Worm (Caenorhabditis elegans) whole organism, L2 larva: ENCODE results near the gene let-711.
A peak's percentile ranks its signal among the peaks of the same experiment; 100 is the strongest.

Experiments used
- C34F6.9 ChIP-seq: fragments of 150-350 bp; optimal IDR thresholded peaks from 2 replicates; lab custom pipeline; 2014; ENCODE audit warnings: missing biosample characterization, missing genetic modification characterization
- F13H6.1 ChIP-seq: sonication (generic microtip); optimal IDR thresholded peaks from 2 replicates; lab custom pipeline; 2016; ENCODE audit warnings: missing genetic modification characterization, missing compliant biosample characterization
- R02D3.7 ChIP-seq: fragments of 150-350 bp; optimal IDR thresholded peaks from 2 replicates; lab custom pipeline; 2014; ENCODE audit warnings: missing biosample characterization, missing genetic modification characterization
- Y55F3AM.14 ChIP-seq: fragments of 200-800 bp; sonication (Bioruptor generic); optimal IDR thresholded peaks from 2 replicates; lab custom pipeline; 2018; ENCODE audit warnings: mild to moderate bottlenecking, missing genetic modification characterization, missing compliant biosample characterization
- ZK546.5 ChIP-seq: sonication (generic microtip); optimal IDR thresholded peaks from 2 replicates; lab custom pipeline; 2017; ENCODE audit warnings: missing biosample characterization, missing genetic modification characterization
- alr-1 ChIP-seq: fragments of 150-350 bp; optimal IDR thresholded peaks from 2 replicates; lab custom pipeline; 2014; ENCODE audit warnings: missing biosample characterization, missing genetic modification characterization
- aly-2 ChIP-seq: fragments of 150-350 bp; optimal IDR thresholded peaks from 2 replicates; lab custom pipeline; 2014; ENCODE audit warnings: missing biosample characterization, missing genetic modification characterization
- ama-1 ChIP-seq: fragments of 150-350 bp; optimal IDR thresholded peaks from 2 replicates; lab custom pipeline; 2018; ENCODE audit warnings: inconsistent platforms
- blmp-1 ChIP-seq: sonication (generic microtip); optimal IDR thresholded peaks from 2 replicates; lab custom pipeline; 2017; ENCODE audit warnings: missing genetic modification characterization, mild to moderate bottlenecking, missing compliant biosample characterization, antibody characterized with exemption, moderate library complexity; ENCODE audit not compliant: insufficient read depth
- ceh-16 ChIP-seq: fragments of 150-350 bp; optimal IDR thresholded peaks from 2 replicates; lab custom pipeline; 2014; ENCODE audit warnings: missing biosample characterization, missing genetic modification characterization
- ceh-82 ChIP-seq: fragments of 150-350 bp; optimal IDR thresholded peaks from 2 replicates; lab custom pipeline; 2014; ENCODE audit warnings: missing biosample characterization, missing genetic modification characterization
- crh-2 ChIP-seq: sonication (generic microtip); optimal IDR thresholded peaks from 2 replicates; lab custom pipeline; 2017; ENCODE audit warnings: missing biosample characterization, missing genetic modification characterization
- dmd-4 ChIP-seq: sonication (generic microtip); optimal IDR thresholded peaks from 2 replicates; lab custom pipeline; 2017; ENCODE audit warnings: missing biosample characterization, missing genetic modification characterization
- egl-27 ChIP-seq: sonication (generic microtip); optimal IDR thresholded peaks from 3 replicates; lab custom pipeline; 2017; ENCODE audit warnings: missing biosample characterization, missing genetic modification reagents, missing genetic modification characterization
- elt-1 ChIP-seq: fragments of 150-350 bp; optimal IDR thresholded peaks from 2 replicates; lab custom pipeline; 2014; ENCODE audit warnings: missing biosample characterization, missing genetic modification characterization
- elt-3 ChIP-seq: sonication (generic microtip); optimal IDR thresholded peaks from 2 replicates; lab custom pipeline; 2017; ENCODE audit warnings: missing biosample characterization, missing genetic modification characterization
- fos-1 ChIP-seq: fragments of 150-350 bp; optimal IDR thresholded peaks from 2 replicates; lab custom pipeline; 2014; ENCODE audit warnings: missing biosample characterization, missing genetic modification characterization
- gmeb-1 ChIP-seq: fragments of 150-350 bp; optimal IDR thresholded peaks from 2 replicates; lab custom pipeline; 2014; ENCODE audit warnings: missing biosample characterization, missing genetic modification characterization
- lin-11 ChIP-seq: fragments of 150-350 bp; sonication (generic microtip); optimal IDR thresholded peaks from 2 replicates; lab custom pipeline; 2014; ENCODE audit warnings: missing biosample characterization, missing genetic modification characterization, inconsistent platforms, mixed read lengths
- lin-13 ChIP-seq: fragments of 150-350 bp; optimal IDR thresholded peaks from 2 replicates; lab custom pipeline; 2014; ENCODE audit warnings: missing biosample characterization, missing genetic modification reagents, missing genetic modification characterization
- lin-39 ChIP-seq: fragments of 150-350 bp; optimal IDR thresholded peaks from 2 replicates; lab custom pipeline; 2014; ENCODE audit warnings: missing biosample characterization, missing genetic modification reagents, missing genetic modification characterization
- lsy-2 ChIP-seq, 2 experiments: fragments of 150-350 bp in 1 of 2; sonication (generic microtip) in 1 of 2; optimal IDR thresholded peaks; 2 replicates each; lab custom pipeline; 2014 to 2017; ENCODE audit warnings: missing biosample characterization in 2 of 2, missing genetic modification characterization in 2 of 2
- mab-5 ChIP-seq: fragments of 150-350 bp; optimal IDR thresholded peaks from 2 replicates; lab custom pipeline; 2014; ENCODE audit warnings: missing biosample characterization, missing genetic modification characterization
- mbf-1 ChIP-seq: sonication (generic microtip); optimal IDR thresholded peaks from 2 replicates; lab custom pipeline; 2017; ENCODE audit warnings: missing biosample characterization, missing genetic modification characterization
- mdl-1 ChIP-seq, 2 experiments: fragments of 150-350 bp in 1 of 2; sonication (generic microtip) in 1 of 2; optimal IDR thresholded peaks; 2 replicates each; lab custom pipeline; 2017; ENCODE audit warnings: missing biosample characterization in 2 of 2, missing genetic modification characterization in 2 of 2
- nhr-10 ChIP-seq: sonication (generic microtip); optimal IDR thresholded peaks from 2 replicates; lab custom pipeline; 2017; ENCODE audit warnings: missing biosample characterization, missing genetic modification characterization
- nhr-11 ChIP-seq: fragments of 150-350 bp; optimal IDR thresholded peaks from 2 replicates; lab custom pipeline; 2014; ENCODE audit warnings: missing biosample characterization, missing genetic modification characterization
- nhr-12 ChIP-seq: fragments of 150-350 bp; optimal IDR thresholded peaks from 2 replicates; lab custom pipeline; 2014; ENCODE audit warnings: missing biosample characterization, missing genetic modification characterization
- nhr-129 ChIP-seq: fragments of 150-350 bp; optimal IDR thresholded peaks from 2 replicates; lab custom pipeline; 2014; ENCODE audit warnings: missing biosample characterization, missing genetic modification characterization
- nhr-21 ChIP-seq: fragments of 150-350 bp; optimal IDR thresholded peaks from 2 replicates; lab custom pipeline; 2014; ENCODE audit warnings: missing biosample characterization, missing genetic modification characterization
- nhr-23 ChIP-seq: fragments of 150-350 bp; optimal IDR thresholded peaks from 2 replicates; lab custom pipeline; 2014; ENCODE audit warnings: missing biosample characterization, missing genetic modification reagents, missing genetic modification characterization
- nhr-237 ChIP-seq: fragments of 150-350 bp; optimal IDR thresholded peaks from 2 replicates; lab custom pipeline; 2014; ENCODE audit warnings: missing biosample characterization, missing genetic modification characterization
- nhr-25 ChIP-seq: fragments of 150-350 bp; sonication (generic microtip); optimal IDR thresholded peaks from 3 replicates; lab custom pipeline; 2014; ENCODE audit warnings: missing biosample characterization, missing genetic modification characterization
- nhr-6 ChIP-seq: fragments of 150-350 bp; optimal IDR thresholded peaks from 2 replicates; lab custom pipeline; 2014; ENCODE audit warnings: missing biosample characterization, missing genetic modification characterization
- nhr-77 ChIP-seq: fragments of 150-350 bp; optimal IDR thresholded peaks from 2 replicates; lab custom pipeline; 2014; ENCODE audit warnings: missing biosample characterization, missing genetic modification characterization
- peb-1 ChIP-seq: fragments of 150-350 bp; optimal IDR thresholded peaks from 2 replicates; lab custom pipeline; 2014; ENCODE audit warnings: missing biosample characterization, missing genetic modification characterization
- sem-4 ChIP-seq: fragments of 150-350 bp; optimal IDR thresholded peaks from 2 replicates; lab custom pipeline; 2014; ENCODE audit warnings: missing biosample characterization, missing genetic modification reagents, missing genetic modification characterization
- skn-1 ChIP-seq: sonication (generic microtip); optimal IDR thresholded peaks from 2 replicates; lab custom pipeline; 2017; ENCODE audit warnings: missing biosample characterization, missing genetic modification characterization
- sma-3 ChIP-seq: sonication (generic microtip); optimal IDR thresholded peaks from 2 replicates; lab custom pipeline; 2016; ENCODE audit warnings: missing genetic modification reagents, missing genetic modification characterization, missing compliant biosample characterization
- sma-9 ChIP-seq, 2 experiments: fragments of 150-350 bp in 1 of 2; sonication (generic microtip) in 1 of 2; optimal IDR thresholded peaks; 2 replicates each; lab custom pipeline; 2014 to 2016; ENCODE audit warnings: missing genetic modification characterization in 2 of 2, mild to moderate bottlenecking in 1 of 2, missing biosample characterization in 1 of 2, missing compliant biosample characterization in 1 of 2, missing genetic modification reagents in 1 of 2, moderate library complexity in 1 of 2
- snpc-4 ChIP-seq: fragments of 150-350 bp; optimal IDR thresholded peaks from 2 replicates; lab custom pipeline; 2014; ENCODE audit warnings: missing biosample characterization, missing genetic modification characterization
- unc-39 ChIP-seq: fragments of 150-350 bp; optimal IDR thresholded peaks from 2 replicates; lab custom pipeline; 2014; ENCODE audit warnings: missing biosample characterization, missing genetic modification characterization
- unc-55 ChIP-seq: fragments of 150-350 bp; sonication (generic microtip); optimal IDR thresholded peaks from 3 replicates; lab custom pipeline; 2014; ENCODE audit warnings: missing biosample characterization, missing genetic modification reagents, missing genetic modification characterization
- unc-62 ChIP-seq: fragments of 150-350 bp; optimal IDR thresholded peaks from 2 replicates; lab custom pipeline; 2014; ENCODE audit warnings: missing biosample characterization, missing genetic modification reagents, missing genetic modification characterization
- zag-1 ChIP-seq: fragments of 150-350 bp; optimal IDR thresholded peaks from 2 replicates; lab custom pipeline; 2014; ENCODE audit warnings: missing biosample characterization, missing genetic modification characterization
- ztf-1 ChIP-seq: fragments of 200-800 bp; sonication (Bioruptor generic); conservative IDR thresholded peaks from 2 replicates; pipeline ENCODE4 v1.3.6; 2022; ENCODE audit warnings: missing genetic modification characterization, missing compliant biosample characterization
- ztf-11 ChIP-seq: sonication (generic microtip); optimal IDR thresholded peaks from 2 replicates; lab custom pipeline; 2017; ENCODE audit warnings: missing biosample characterization, missing genetic modification characterization
- ztf-4 ChIP-seq: fragments of 150-350 bp; optimal IDR thresholded peaks from 2 replicates; lab custom pipeline; 2014; ENCODE audit warnings: missing biosample characterization, missing genetic modification characterization

let-711 gene

ce11 chrIII:6946382-6946781 lies at the start of gene let-711:
TSS of gene let-711 (plus strand) at chrIII:6946718.
- TF ChIP-seq lsy-2 (tag; optimal IDR thresholded peaks at IDR 0.05; lab: Kevin White, UChicago) (peak in 1 of 2 experiments; percentile 37), sma-3 (GFP tag; lab: Kevin White, UChicago) (no peak), C34F6.9 (peak; percentile 26), unc-55 (GFP tag; lab: Kevin White, UChicago) (peak; percentile 20), nhr-25 (tag; lab: Kevin White, UChicago) (no peak), lin-39 (tag; lab: Kevin White, UChicago) (no peak)
- TF ChIP-seq, all 48 proteins: peak for 3

DNA sequence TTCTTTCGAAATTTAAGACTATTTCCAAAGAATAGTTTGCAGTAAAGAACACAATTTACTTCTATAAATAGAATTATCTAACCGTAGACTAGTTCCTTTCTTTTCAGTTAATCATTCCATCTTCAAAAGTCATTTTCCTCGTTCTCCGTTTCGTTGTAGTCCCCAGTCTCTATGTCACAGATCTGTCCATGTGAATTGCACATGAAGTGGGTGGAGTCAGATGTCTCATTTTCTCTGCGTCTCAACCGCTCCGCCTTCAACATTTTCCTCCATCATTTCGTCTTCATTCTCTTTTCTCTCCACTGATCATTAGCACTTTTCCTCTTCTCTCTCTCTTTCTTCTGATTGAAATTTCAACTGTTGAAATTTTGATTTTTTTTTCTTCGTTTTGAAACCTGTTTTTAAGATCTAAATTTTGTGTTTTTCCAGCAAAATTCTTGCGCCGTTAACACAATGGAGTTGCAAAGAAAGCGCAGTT lies 48.9 kb upstream of the let-711 start, which contains the start of gene T07E3.4:
Gene T07E3.4 (plus strand): TSS at position 428 of the 478 bp plus-strand sequence.
- peak; percentile 95 for TF ChIP-seq sma-3 (GFP tag; lab: Kevin White, UChicago)
- no peak for TF ChIP-seq unc-62
- TF ChIP-seq F13H6.1 (tag; lab: Kevin White, UChicago), result peak; percentile 83
- TF ChIP-seq ZK546.5 (tag; lab: Kevin White, UChicago), result no peak
- no peak for TF ChIP-seq ztf-1 (GFP tag; lab: Robert Waterston, UW)
- TF ChIP-seq mab-5, result peak; percentile 21
- no peak for TF ChIP-seq nhr-23 (tag; lab: Kevin White, UChicago)
- no peak for TF ChIP-seq aly-2 (tag; lab: Kevin White, UChicago)
- peak; percentile 91 for TF ChIP-seq crh-2 (tag; lab: Kevin White, UChicago)
- TF ChIP-seq unc-39 (tag; lab: Kevin White, UChicago), result no peak
- peak; percentile 61 for TF ChIP-seq unc-55 (GFP tag; lab: Kevin White, UChicago)
- TF ChIP-seq nhr-77, result no peak
- no peak for TF ChIP-seq skn-1
- TF ChIP-seq nhr-11, result no peak
- no peak for TF ChIP-seq mbf-1 (tag; lab: Kevin White, UChicago)
- no peak for TF ChIP-seq Y55F3AM.14 (GFP tag; lab: Kevin White, UChicago)
- TF ChIP-seq elt-3, result no peak
- peak; percentile 66 for TF ChIP-seq blmp-1 (tag; lab: Kevin White, UChicago)
- TF ChIP-seq nhr-129 (tag; lab: Kevin White, UChicago), result peak; percentile 86
- TF ChIP-seq snpc-4 (tag; lab: Kevin White, UChicago), result no peak
- TF ChIP-seq lin-39 (tag; lab: Kevin White, UChicago), result peak; percentile 27
- TF ChIP-seq mdl-1 (tag; optimal IDR thresholded peaks at IDR 0.05; lab: Kevin White, UChicago), result no peak
- TF ChIP-seq ztf-4 (tag; lab: Kevin White, UChicago), result peak; percentile 83
- no peak for TF ChIP-seq elt-1 (tag; lab: Kevin White, UChicago)
- no peak for TF ChIP-seq nhr-12 (tag; lab: Kevin White, UChicago)
- no peak for TF ChIP-seq ceh-16 (tag; lab: Kevin White, UChicago)
- TF ChIP-seq R02D3.7 (tag; lab: Kevin White, UChicago), result no peak
- TF ChIP-seq alr-1, result no peak
- no peak for TF ChIP-seq dmd-4 (tag; lab: Kevin White, UChicago)
- peak; percentile 68 for TF ChIP-seq gmeb-1 (tag; lab: Kevin White, UChicago)
- no peak for TF ChIP-seq zag-1
- TF ChIP-seq peb-1 (tag; lab: Kevin White, UChicago), result no peak
- no peak for TF ChIP-seq nhr-237 (tag; lab: Kevin White, UChicago)
- no peak for TF ChIP-seq ztf-11
- peak; percentile 47 for TF ChIP-seq lin-13 (GFP tag; lab: Kevin White, UChicago)
- TF ChIP-seq nhr-21 (tag; lab: Kevin White, UChicago), result peak; percentile 90
- TF ChIP-seq nhr-10 (tag; lab: Kevin White, UChicago), result no peak
- peak; percentile 79 for TF ChIP-seq sem-4 (tag; lab: Kevin White, UChicago)
- TF ChIP-seq ceh-82 (tag; lab: Kevin White, UChicago), result no peak
- peak; percentile 40 to 86 for TF ChIP-seq lsy-2 (tag; optimal IDR thresholded peaks at IDR 0.05; lab: Kevin White, UChicago)
- peak; percentile 96 for TF ChIP-seq egl-27 (tag; lab: Kevin White, UChicago)
- peak; percentile 90 for TF ChIP-seq nhr-25 (tag; lab: Kevin White, UChicago)
- peak; percentile 87 for TF ChIP-seq nhr-6
- no peak for TF ChIP-seq lin-11
- peak; percentile 58 for TF ChIP-seq fos-1 (tag; lab: Kevin White, UChicago)
- peak; percentile 98 for TF ChIP-seq sma-9 (GFP tag; optimal IDR thresholded peaks at IDR 0.05; lab: Kevin White, UChicago)
- no peak for TF ChIP-seq sma-9 (tag; optimal IDR thresholded peaks at IDR 0.05; lab: Kevin White, UChicago)
- TF ChIP-seq C34F6.9, result peak; percentile 94
- TF ChIP-seq ama-1 (lab: Kevin White, UChicago), result peak; percentile 84
- TF ChIP-seq, all 48 proteins: peak for 21
